Worm (Caenorhabditis elegans) whole organism, L1 larva: ENCODE data around the gene cdc-48.1.
A peak's percentile ranks its signal among the peaks of the same experiment; 100 is the strongest.

Experiments used
- C04F5.9 ChIP-seq: sonication (generic microtip); optimal IDR thresholded peaks from 2 replicates; lab custom pipeline; 2016; ENCODE audit warnings: missing genetic modification characterization, missing compliant biosample characterization
- C16A3.4 ChIP-seq: fragments of 150-350 bp; optimal IDR thresholded peaks from 2 replicates; lab custom pipeline; 2014; ENCODE audit warnings: missing biosample characterization, missing genetic modification characterization
- C34B4.2 ChIP-seq: sonication (generic microtip); optimal IDR thresholded peaks from 2 replicates; lab custom pipeline; 2017; ENCODE audit warnings: mild to moderate bottlenecking, missing genetic modification characterization, missing compliant biosample characterization
- F16B12.6 ChIP-seq: fragments of 150-350 bp; optimal IDR thresholded peaks from 2 replicates; lab custom pipeline; 2014; ENCODE audit warnings: missing biosample characterization, missing genetic modification characterization
- Y116A8C.19 ChIP-seq: sonication (generic microtip); optimal IDR thresholded peaks from 2 replicates; lab custom pipeline; 2016; ENCODE audit warnings: missing compliant biosample characterization, missing genetic modification characterization, borderline replicate concordance
- aha-1 ChIP-seq: fragments of 150-350 bp; optimal IDR thresholded peaks from 2 replicates; lab custom pipeline; 2014; ENCODE audit warnings: missing biosample characterization, missing genetic modification characterization
- alr-1 ChIP-seq: fragments of 200-800 bp; sonication (Bioruptor generic); optimal IDR thresholded peaks from 2 replicates; lab custom pipeline; 2018; ENCODE audit warnings: borderline replicate concordance, mild to moderate bottlenecking, missing genetic modification characterization, missing compliant biosample characterization
- ama-1 ChIP-seq: fragments of 150-350 bp; optimal IDR thresholded peaks from 2 replicates; lab custom pipeline; 2014
- blmp-1 ChIP-seq: fragments of 150-350 bp; optimal IDR thresholded peaks from 2 replicates; lab custom pipeline; 2014; ENCODE audit warnings: missing biosample characterization, missing genetic modification characterization
- ceh-82 ChIP-seq, 3 experiments: fragments of 150-350 bp in 1 of 3; sonication (generic microtip) in 2 of 3; optimal IDR thresholded peaks; 2 replicates each; lab custom pipeline; 2014 to 2017; ENCODE audit warnings: missing biosample characterization in 3 of 3, missing genetic modification characterization in 3 of 3
- ceh-88 ChIP-seq: fragments of 200-800 bp; sonication (Bioruptor generic); IDR thresholded peaks from 2 replicates; pipeline ENCODE4 v1.3.6; 2022; ENCODE audit warnings: missing genetic modification characterization, missing compliant biosample characterization
- ceh-90 ChIP-seq: sonication (generic microtip); optimal IDR thresholded peaks from 2 replicates; lab custom pipeline; 2016; ENCODE audit warnings: missing genetic modification characterization, missing compliant biosample characterization
- ces-1 ChIP-seq: fragments of 150-350 bp; optimal IDR thresholded peaks from 2 replicates; lab custom pipeline; 2014; ENCODE audit warnings: missing biosample characterization, missing genetic modification reagents, missing genetic modification characterization
- egl-13 ChIP-seq: sonication (generic microtip); optimal IDR thresholded peaks from 2 replicates; lab custom pipeline; 2016; ENCODE audit warnings: missing genotype, missing genetic modification reagents, missing genetic modification characterization, missing compliant biosample characterization
- elt-2 ChIP-seq: sonication (generic microtip); optimal IDR thresholded peaks from 2 replicates; lab custom pipeline; 2016; ENCODE audit warnings: missing genetic modification characterization, mild to moderate bottlenecking, inconsistent platforms, missing compliant biosample characterization, missing genetic modification reagents
- ets-5 ChIP-seq: fragments of 200-800 bp; sonication (Bioruptor generic); IDR thresholded peaks from 2 replicates; pipeline ENCODE4 v1.3.6; 2022; ENCODE audit warnings: missing genetic modification characterization, missing compliant biosample characterization
- fkh-10 ChIP-seq: sonication (generic microtip); optimal IDR thresholded peaks from 2 replicates; lab custom pipeline; 2017; ENCODE audit warnings: missing biosample characterization, missing genetic modification reagents, missing genetic modification characterization
- fkh-4 ChIP-seq: sonication (generic microtip); optimal IDR thresholded peaks from 2 replicates; lab custom pipeline; 2016; ENCODE audit warnings: missing compliant biosample characterization, missing genetic modification characterization, borderline replicate concordance
- fkh-8 ChIP-seq: sonication (generic microtip); optimal IDR thresholded peaks from 2 replicates; lab custom pipeline; 2016; ENCODE audit warnings: mild to moderate bottlenecking, missing genetic modification characterization, missing compliant biosample characterization
- grh-1 ChIP-seq: fragments of 200-800 bp; sonication (Bioruptor generic); IDR thresholded peaks from 2 replicates; pipeline ENCODE4 v1.3.6; 2022; ENCODE audit warnings: missing genetic modification reagents, missing genetic modification characterization, missing compliant biosample characterization
- hlh-4 ChIP-seq: sonication (generic microtip); optimal IDR thresholded peaks from 2 replicates; lab custom pipeline; 2016; ENCODE audit warnings: mild to moderate bottlenecking, missing genetic modification characterization, missing compliant biosample characterization
- hpl-2 ChIP-seq: fragments of 150-350 bp; optimal IDR thresholded peaks from 2 replicates; lab custom pipeline; 2014; ENCODE audit warnings: missing biosample characterization, missing genetic modification reagents, missing genetic modification characterization
- irx-1 ChIP-seq: sonication (generic microtip); optimal IDR thresholded peaks from 2 replicates; lab custom pipeline; 2016; ENCODE audit warnings: missing genetic modification characterization, missing compliant biosample characterization
- lin-13 ChIP-seq: fragments of 150-350 bp; optimal IDR thresholded peaks from 2 replicates; lab custom pipeline; 2014; ENCODE audit warnings: missing biosample characterization, missing genetic modification reagents, missing genetic modification characterization
- lin-14 ChIP-seq: fragments of 200-800 bp; sonication (Bioruptor generic); optimal IDR thresholded peaks from 2 replicates; lab custom pipeline; 2018; ENCODE audit warnings: mild to moderate bottlenecking, missing genetic modification characterization, moderate library complexity, missing compliant biosample characterization
- lir-3 ChIP-seq: sonication (generic microtip); optimal IDR thresholded peaks from 2 replicates; lab custom pipeline; 2016; ENCODE audit warnings: mild to moderate bottlenecking, missing genetic modification characterization, moderate library complexity, missing compliant biosample characterization; ENCODE audit not compliant: poor library complexity
- mdl-1 ChIP-seq, 2 experiments: fragments of 150-350 bp; optimal IDR thresholded peaks; 2 replicates each; lab custom pipeline; 2014 to 2017; ENCODE audit warnings: missing biosample characterization in 2 of 2, missing genetic modification characterization in 2 of 2, inconsistent platforms in 1 of 2
- mef-2 ChIP-seq: fragments of 150-350 bp; optimal IDR thresholded peaks from 2 replicates; lab custom pipeline; 2014; ENCODE audit warnings: missing biosample characterization, missing genetic modification characterization
- mep-1 ChIP-seq: fragments of 150-350 bp; optimal IDR thresholded peaks from 2 replicates; lab custom pipeline; 2014; ENCODE audit warnings: missing biosample characterization, missing genetic modification characterization
- nhr-19 ChIP-seq: fragments of 200-800 bp; sonication (Bioruptor generic); conservative IDR thresholded peaks from 2 replicates; pipeline ENCODE4 v1.3.6; 2022; ENCODE audit warnings: missing genetic modification characterization, missing compliant biosample characterization
- nhr-20 ChIP-seq: sonication (generic microtip); optimal IDR thresholded peaks from 2 replicates; lab custom pipeline; 2016; ENCODE audit warnings: mild to moderate bottlenecking, missing genetic modification characterization, missing compliant biosample characterization
- nhr-71 ChIP-seq: sonication (generic microtip); optimal IDR thresholded peaks from 2 replicates; lab custom pipeline; 2016; ENCODE audit warnings: mild to moderate bottlenecking, missing genetic modification characterization, moderate library complexity, missing compliant biosample characterization
- nhr-76 ChIP-seq: sonication (generic microtip); optimal IDR thresholded peaks from 2 replicates; lab custom pipeline; 2017; ENCODE audit warnings: missing biosample characterization, missing genetic modification characterization
- nhr-77 ChIP-seq: fragments of 150-350 bp; optimal IDR thresholded peaks from 2 replicates; lab custom pipeline; 2014; ENCODE audit warnings: missing biosample characterization, missing genetic modification characterization
- nhr-84 ChIP-seq: sonication (generic microtip); optimal IDR thresholded peaks from 2 replicates; lab custom pipeline; 2017; ENCODE audit warnings: missing biosample characterization, missing genetic modification characterization
- nhr-85 ChIP-seq: sonication (generic microtip); peaks from one replicate; lab custom pipeline; 2016; ENCODE audit warnings: missing genetic modification characterization, inconsistent platforms, missing compliant biosample characterization
- pqm-1 ChIP-seq: sonication (generic microtip); optimal IDR thresholded peaks from 3 replicates; lab custom pipeline; 2017; ENCODE audit warnings: missing biosample characterization, missing genetic modification characterization
- skn-1 ChIP-seq: fragments of 150-350 bp; optimal IDR thresholded peaks from 2 replicates; lab custom pipeline; 2014; ENCODE audit warnings: missing biosample characterization, missing genetic modification characterization
- snpc-4 ChIP-seq: fragments of 150-350 bp; optimal IDR thresholded peaks from 2 replicates; lab custom pipeline; 2014; ENCODE audit warnings: missing biosample characterization, missing genetic modification characterization
- snu-23 ChIP-seq: sonication (generic microtip); optimal IDR thresholded peaks from 2 replicates; lab custom pipeline; 2016; ENCODE audit warnings: missing genetic modification characterization, missing compliant biosample characterization
- sptf-1 ChIP-seq: fragments of 150-350 bp; optimal IDR thresholded peaks from 2 replicates; lab custom pipeline; 2014; ENCODE audit warnings: missing biosample characterization, missing genetic modification characterization
- sup-37 ChIP-seq: fragments of 200-800 bp; sonication (Bioruptor generic); optimal IDR thresholded peaks from 2 replicates; lab custom pipeline; 2018; ENCODE audit warnings: mild to moderate bottlenecking, missing genetic modification characterization, missing compliant biosample characterization
- swsn-7 ChIP-seq: sonication (generic microtip); optimal IDR thresholded peaks from 2 replicates; lab custom pipeline; 2016; ENCODE audit warnings: missing genetic modification characterization, missing compliant biosample characterization
- tbx-2 ChIP-seq: sonication (generic microtip); optimal IDR thresholded peaks from 2 replicates; lab custom pipeline; 2016; ENCODE audit warnings: missing genetic modification characterization, missing compliant biosample characterization
- tlp-1 ChIP-seq: fragments of 150-350 bp; optimal IDR thresholded peaks from 2 replicates; lab custom pipeline; 2014; ENCODE audit warnings: missing biosample characterization, missing genetic modification characterization
- unc-130 ChIP-seq: fragments of 150-350 bp; optimal IDR thresholded peaks from 2 replicates; lab custom pipeline; 2017; ENCODE audit warnings: missing biosample characterization, missing genetic modification characterization, inconsistent platforms
- unc-30 ChIP-seq: sonication (generic microtip); optimal IDR thresholded peaks from 2 replicates; lab custom pipeline; 2017; ENCODE audit warnings: missing biosample characterization, missing genetic modification characterization
- unc-62 ChIP-seq: fragments of 150-350 bp; optimal IDR thresholded peaks from 2 replicates; lab custom pipeline; 2014; ENCODE audit warnings: missing biosample characterization, missing genetic modification reagents, missing genetic modification characterization
- vab-15 ChIP-seq: sonication (generic microtip); optimal IDR thresholded peaks from 2 replicates; lab custom pipeline; 2017; ENCODE audit warnings: missing genotype, mild to moderate bottlenecking, missing genetic modification characterization, missing compliant biosample characterization
- xbp-1 ChIP-seq: sonication (generic microtip); optimal IDR thresholded peaks from 2 replicates; lab custom pipeline; 2016; ENCODE audit warnings: missing genetic modification characterization, missing compliant biosample characterization
- zag-1 ChIP-seq: fragments of 150-350 bp; optimal IDR thresholded peaks from 2 replicates; lab custom pipeline; 2014; ENCODE audit warnings: missing biosample characterization, missing genetic modification characterization
- zip-4 ChIP-seq: fragments of 200-800 bp; sonication (Bioruptor generic); optimal IDR thresholded peaks from 2 replicates; lab custom pipeline; 2018; ENCODE audit warnings: mild to moderate bottlenecking, missing genetic modification characterization, moderate library complexity, missing compliant biosample characterization
- ztf-11 ChIP-seq, 2 experiments: sonication (generic microtip); optimal IDR thresholded peaks; 2 replicates each; lab custom pipeline; 2016 to 2017; ENCODE audit warnings: missing genetic modification characterization in 2 of 2, missing biosample characterization in 1 of 2, missing compliant biosample characterization in 1 of 2
- ztf-4 ChIP-seq: fragments of 150-350 bp; optimal IDR thresholded peaks from 2 replicates; lab custom pipeline; 2014; ENCODE audit warnings: missing biosample characterization, missing genetic modification characterization

cdc-48.1 gene

DNA sequence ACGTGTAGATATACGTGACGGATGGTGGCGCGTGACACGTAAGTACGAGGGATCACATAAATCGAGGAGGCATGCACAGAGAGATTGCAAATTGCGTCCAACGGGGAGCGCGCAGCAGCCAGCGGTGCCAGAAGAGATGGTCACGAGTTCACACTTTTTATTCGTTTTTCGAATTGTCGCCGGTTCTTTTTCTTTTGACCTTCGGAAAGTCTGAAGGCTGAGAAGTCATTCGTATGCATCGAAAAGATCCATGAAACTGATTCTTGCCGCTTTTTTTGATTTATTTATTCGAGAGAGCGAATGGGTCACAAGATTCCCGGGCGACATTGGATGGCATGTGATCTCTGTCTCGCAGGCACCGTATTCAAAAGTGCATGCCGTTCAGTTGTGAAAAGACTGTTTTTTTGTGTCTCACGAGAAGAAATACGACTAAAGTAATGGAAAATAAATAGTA lies 4.2 kb downstream of the cdc-48.1 start (continued):
- TF ChIP-seq mep-1 (tag; lab: Kevin White, UChicago) (peak; percentile 82), lin-14 (GFP tag; lab: Kevin White, UChicago) (peak; percentile 97), fkh-10 (GFP tag; lab: Kevin White, UChicago) (peak; percentile 10), nhr-76 (tag; lab: Kevin White, UChicago) (no peak), C16A3.4 (tag; lab: Kevin White, UChicago) (peak; percentile 78), C04F5.9 (peak; percentile 22), vab-15 (tag; lab: Kevin White, UChicago) (no peak), nhr-71 (tag; lab: Kevin White, UChicago) (peak; percentile 96), skn-1 (peak; percentile 45), mef-2 (tag; lab: Kevin White, UChicago) (no peak), grh-1 (GFP tag; lab: Robert Waterston, UW) (peak; percentile 45), tbx-2 (tag; lab: Kevin White, UChicago) (peak; percentile 86), blmp-1 (tag; lab: Kevin White, UChicago) (peak; percentile 77), irx-1 (tag; lab: Kevin White, UChicago) (peak; percentile 78), unc-130 (tag; lab: Kevin White, UChicago) (peak; percentile 31), F16B12.6 (tag; lab: Kevin White, UChicago) (no peak), mdl-1 (tag; optimal IDR thresholded peaks at IDR 0.05; lab: Kevin White, UChicago) (peak in 1 of 2 experiments; percentile 97), hlh-4 (tag; lab: Kevin White, UChicago) (no peak), hpl-2 (GFP tag; lab: Kevin White, UChicago) (no peak), zip-4 (GFP tag; lab: Kevin White, UChicago) (peak; percentile 53), elt-2 (tag; lab: Kevin White, UChicago) (peak; percentile 25), sptf-1 (tag; lab: Kevin White, UChicago) (no peak), pqm-1 (tag; lab: Kevin White, UChicago) (no peak), lin-13 (GFP tag; lab: Kevin White, UChicago) (peak; percentile 62), C34B4.2 (tag; lab: Kevin White, UChicago) (no peak), unc-30 (tag; lab: Kevin White, UChicago) (no peak), swsn-7 (tag; lab: Kevin White, UChicago) (peak; percentile 83), Y116A8C.19 (tag; lab: Kevin White, UChicago) (no peak), snu-23 (peak; percentile 93), zag-1 (tag; lab: Kevin White, UChicago) (no peak), lir-3 (peak; percentile 78), ces-1 (GFP tag; lab: Kevin White, UChicago) (no peak), ceh-82 (tag; optimal IDR thresholded peaks at IDR 0.05; lab: Kevin White, UChicago) (peak; percentile 12 to 56 (median 37)), xbp-1 (peak; percentile 87), ztf-11 (tag; optimal IDR thresholded peaks at IDR 0.05; lab: Kevin White, UChicago) (peak in 1 of 2 experiments; percentile 79), nhr-19 (peak; percentile 87), snpc-4 (tag; lab: Kevin White, UChicago) (peak; percentile 31), nhr-77 (tag; lab: Kevin White, UChicago) (no peak), aha-1 (peak; percentile 87), tlp-1 (tag; lab: Kevin White, UChicago) (no peak), fkh-8 (peak; percentile 60), nhr-20 (tag; lab: Kevin White, UChicago) (peak; percentile 95), unc-62 (GFP tag; lab: Kevin White, UChicago) (no peak), ceh-90 (no peak), sup-37 (GFP tag; lab: Kevin White, UChicago) (peak; percentile 51), ceh-88 (GFP tag; lab: Robert Waterston, UW) (peak; percentile 80), ztf-4 (tag; lab: Kevin White, UChicago) (peak; percentile 76), ama-1 (peak; percentile 58), alr-1 (tag; lab: Kevin White, UChicago) (no peak), nhr-85 (tag; lab: Kevin White, UChicago) (peak; percentile 97), egl-13 (peak; percentile 51), nhr-84 (no peak), ets-5 (GFP tag; lab: Robert Waterston, UW) (no peak), fkh-4 (no peak)
